Fruit fly (Drosophila melanogaster) S2 (cell line): ENCODE results near the gene pdm2.

ENCODE experiments used
- CG8478 ChIP-seq: fragments of >200 bp; optimal IDR thresholded peaks from 2 replicates; lab custom pipeline; 2018
- CTCF ChIP-seq, 2 experiments: fragments of >200 bp; optimal IDR thresholded peaks; 2 replicates each; lab custom pipeline; 2018

The pdm2 gene

dm6 chr2L:12656865-12657264 is at the start of gene pdm2:
Gene pdm2, plus strand, starts transcription at chr2L:12657165.
- TF ChIP-seq CG8478 (lab: Kevin White, UChicago) (no peak), CTCF (optimal IDR thresholded peaks at IDR 0.05; lab: Kevin White, UChicago) (no peak)

DNA sequence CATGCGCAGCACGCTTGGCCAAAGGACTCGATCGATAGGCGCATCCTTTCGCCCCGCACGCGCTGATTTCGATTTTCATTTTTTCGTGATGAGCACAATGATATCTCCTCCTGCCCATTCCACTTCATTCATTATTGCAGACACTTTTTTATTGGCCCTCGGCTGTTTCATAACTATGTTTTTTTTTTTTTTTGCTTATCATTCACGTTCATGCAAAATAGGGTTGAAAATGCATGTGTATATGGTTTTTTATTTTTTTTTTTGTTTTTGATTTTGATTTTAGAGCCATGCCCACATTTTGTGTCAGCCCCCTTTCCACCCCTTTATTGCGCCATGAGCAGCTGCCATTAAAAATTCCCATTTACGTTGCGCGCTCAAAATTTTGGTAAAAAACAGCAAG is 48.2 kb upstream of the pdm2 start:
- TF ChIP-seq CG8478 (lab: Kevin White, UChicago) (no peak), CTCF (optimal IDR thresholded peaks at IDR 0.05; lab: Kevin White, UChicago) (no peak)

- TF ChIP-seq CG8478 (lab: Kevin White, UChicago): no peak
- no peak for TF ChIP-seq CTCF (optimal IDR thresholded peaks at IDR 0.05; lab: Kevin White, UChicago)
These were observed 47.0 kb upstream of the pdm2 start for dm6 chr2L:12609855-12610436.

dm6 chr2L:12611690-12612089 is 45.3 kb upstream of the pdm2 start:
- no peak for TF ChIP-seq CTCF (optimal IDR thresholded peaks at IDR 0.05; lab: Kevin White, UChicago)
- no peak for TF ChIP-seq CG8478 (lab: Kevin White, UChicago)

dm6 chr2L:12612991-12613390 is 44.0 kb upstream of the pdm2 start:
- TF ChIP-seq CTCF (optimal IDR thresholded peaks at IDR 0.05; lab: Kevin White, UChicago) (no peak), CG8478 (lab: Kevin White, UChicago) (no peak)

DNA sequence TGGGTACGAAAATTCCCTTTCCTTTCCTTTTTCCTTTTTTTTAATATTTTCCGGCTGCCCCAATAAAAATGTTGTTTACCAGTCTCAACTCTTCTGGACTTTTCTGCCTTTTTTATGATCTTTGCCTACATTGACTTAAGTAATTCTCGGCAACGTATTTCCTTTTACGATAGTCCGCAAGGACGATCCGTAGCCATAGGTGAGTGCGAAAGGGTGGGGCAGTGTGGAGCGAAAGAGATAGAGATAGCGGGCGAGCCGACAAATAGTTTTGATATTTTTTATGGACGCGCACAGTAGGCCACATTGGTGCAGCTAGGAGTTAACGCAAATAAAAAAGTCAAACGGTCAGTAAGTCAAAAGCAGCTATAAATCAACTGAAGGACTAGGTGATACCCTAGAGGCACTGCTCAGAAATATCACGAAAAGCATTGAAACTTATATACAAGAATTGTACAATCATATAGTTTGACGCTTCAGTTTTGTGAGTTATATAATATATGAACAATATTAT is 41.0 kb upstream of the pdm2 start:
- TF ChIP-seq CTCF (optimal IDR thresholded peaks at IDR 0.05; lab: Kevin White, UChicago): no peak
- TF ChIP-seq CG8478 (lab: Kevin White, UChicago): no peak

- no peak for TF ChIP-seq CTCF (optimal IDR thresholded peaks at IDR 0.05; lab: Kevin White, UChicago)
- no peak for TF ChIP-seq CG8478 (lab: Kevin White, UChicago)
These were observed 40.2 kb upstream of the pdm2 start for dm6 chr2L:12616748-12617147.

DNA sequence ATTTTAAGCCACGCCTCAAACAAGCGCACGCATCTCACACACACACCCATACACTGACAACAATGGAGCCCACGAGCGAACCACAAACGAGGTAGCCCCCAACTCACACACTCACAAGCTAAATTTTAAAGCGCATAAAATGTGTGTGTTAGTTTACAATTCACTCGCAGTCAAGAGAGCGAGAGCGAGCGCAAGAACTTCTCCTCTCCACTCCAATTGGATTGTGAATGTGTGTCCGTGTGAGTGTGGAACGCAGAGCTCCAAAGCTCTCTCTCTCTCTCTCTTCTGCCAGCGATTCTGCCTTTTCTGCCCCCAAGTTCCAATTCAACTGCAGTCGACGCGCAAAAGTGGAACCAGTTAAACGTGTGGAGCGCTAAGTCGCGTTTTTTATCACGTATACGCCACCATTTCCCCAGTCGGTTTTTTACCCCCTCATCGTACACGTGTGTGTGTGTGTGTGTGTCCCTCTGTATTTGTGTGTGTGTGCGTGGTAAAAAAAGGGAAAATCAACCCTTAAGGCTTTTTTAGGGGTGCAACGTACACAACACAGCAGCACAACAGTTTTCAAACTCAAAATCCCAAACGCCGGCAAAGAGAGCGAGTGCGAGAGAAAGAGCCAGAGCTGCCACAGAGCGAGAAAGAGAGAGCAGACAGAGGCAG is 38.8 kb upstream of the pdm2 start:
- TF ChIP-seq CTCF (optimal IDR thresholded peaks at IDR 0.05; lab: Kevin White, UChicago): no peak
- TF ChIP-seq CG8478 (lab: Kevin White, UChicago): peak; percentile 72

DNA sequence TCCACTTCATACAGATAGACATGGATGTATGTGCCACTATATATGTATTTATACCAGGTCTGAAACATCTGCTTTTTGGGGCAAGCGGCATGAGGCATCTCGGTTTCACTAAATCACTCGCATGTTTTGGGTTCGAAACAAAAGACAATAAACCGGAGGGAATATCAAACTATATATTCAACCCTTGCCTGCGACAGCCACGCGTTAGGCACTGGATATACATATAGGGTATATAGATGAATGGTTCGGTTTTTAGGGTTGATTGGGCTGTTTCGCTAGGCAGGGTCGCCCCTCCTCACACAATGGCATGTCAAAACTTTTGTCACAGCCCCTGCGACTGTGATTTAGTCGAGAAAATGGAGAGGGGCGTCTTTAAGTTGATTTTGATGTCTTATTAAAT is 33.9 kb upstream of the pdm2 start:
- no peak for TF ChIP-seq CG8478 (lab: Kevin White, UChicago)
- no peak for TF ChIP-seq CTCF (optimal IDR thresholded peaks at IDR 0.05; lab: Kevin White, UChicago)

dm6 chr2L:12633125-12633524 is 23.8 kb upstream of the pdm2 start:
- no peak for TF ChIP-seq CG8478 (lab: Kevin White, UChicago)
- no peak for TF ChIP-seq CTCF (optimal IDR thresholded peaks at IDR 0.05; lab: Kevin White, UChicago)

DNA sequence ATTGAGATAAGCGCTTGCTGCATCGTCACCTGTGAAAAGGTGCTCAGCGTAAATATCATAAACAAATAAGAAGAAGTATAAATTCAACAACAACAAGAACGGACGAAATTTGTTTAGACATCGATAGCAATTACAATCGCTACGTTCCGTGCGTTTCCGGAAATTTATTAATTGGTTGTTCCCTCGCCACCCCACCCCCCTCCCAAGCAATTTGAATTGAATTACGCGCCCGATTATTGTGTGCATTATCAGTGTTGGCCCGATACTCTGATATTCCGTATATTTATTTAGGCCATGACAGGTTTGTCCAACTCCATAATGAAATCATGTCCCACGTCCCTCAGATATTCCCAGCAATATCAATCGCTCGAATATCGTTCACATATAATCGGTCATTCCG is 15.4 kb upstream of the pdm2 start:
- TF ChIP-seq CG8478 (lab: Kevin White, UChicago): no peak

- no peak for TF ChIP-seq CTCF (optimal IDR thresholded peaks at IDR 0.05; lab: Kevin White, UChicago)
- no peak for TF ChIP-seq CG8478 (lab: Kevin White, UChicago)
These were observed 12.7 kb upstream of the pdm2 start for dm6 chr2L:12644301-12644700.

dm6 chr2L:12646256-12646655 is 10.7 kb upstream of the pdm2 start, which contains the start of gene Ref2:
Gene Ref2, minus strand, starts transcription at chr2L:12646356.
- TF ChIP-seq CTCF (optimal IDR thresholded peaks at IDR 0.05; lab: Kevin White, UChicago) (no peak), CG8478 (lab: Kevin White, UChicago) (no peak)

DNA sequence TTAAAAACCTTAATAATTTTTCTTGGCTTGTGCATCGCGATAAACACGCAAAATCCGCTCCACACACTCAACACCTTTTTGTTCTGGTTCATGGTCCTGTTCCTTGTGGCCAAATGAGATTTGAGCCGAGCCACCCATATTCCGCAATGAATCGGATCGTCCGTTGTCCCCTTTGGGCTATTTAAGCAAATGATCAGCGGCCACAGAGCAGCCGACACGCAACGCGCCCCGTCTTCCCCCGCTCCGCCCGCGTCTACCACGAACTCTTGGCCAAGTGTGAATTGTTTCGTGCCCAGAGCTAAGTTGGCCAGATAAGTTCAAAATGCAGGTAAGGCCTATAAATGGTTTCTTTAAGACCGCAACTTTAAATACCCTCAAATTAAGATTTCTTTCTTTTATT is 5.9 kb upstream of the pdm2 start:
- no peak for TF ChIP-seq CG8478 (lab: Kevin White, UChicago)
- TF ChIP-seq CTCF (optimal IDR thresholded peaks at IDR 0.05; lab: Kevin White, UChicago): no peak

DNA sequence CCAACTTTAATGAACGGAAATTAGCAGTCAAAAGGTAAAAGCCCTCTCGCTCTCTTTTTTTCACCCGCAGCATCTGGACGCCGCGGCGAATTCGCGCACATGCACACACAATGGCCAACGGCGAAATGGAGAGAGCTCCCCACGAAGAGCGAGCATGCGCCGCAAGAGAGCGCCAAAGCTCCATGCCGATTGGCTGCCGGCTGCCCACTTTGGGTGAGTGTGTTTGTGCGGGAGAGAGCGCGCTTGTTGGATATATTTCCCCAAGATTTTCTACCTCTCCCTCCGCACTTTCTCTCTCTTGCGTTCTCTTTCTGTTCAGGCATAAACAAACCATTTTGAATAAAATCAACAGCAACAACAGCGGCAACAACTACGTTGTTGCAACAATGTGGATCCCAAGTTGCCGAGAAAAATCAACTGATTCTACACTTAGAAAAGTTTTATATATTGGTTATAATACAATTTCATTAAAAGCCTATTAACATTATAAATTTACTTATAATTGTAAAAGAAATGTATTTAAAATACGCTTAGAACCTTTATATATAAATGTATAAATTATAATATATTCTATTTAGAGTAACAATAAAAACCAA is 1.1 kb upstream of the pdm2 start:
- TF ChIP-seq CG8478 (lab: Kevin White, UChicago) (no peak), CTCF (optimal IDR thresholded peaks at IDR 0.05; lab: Kevin White, UChicago) (no peak)
